Worm (Caenorhabditis elegans): ENCODE results near the gene tofu-1.
"Not testable (repeated sequence)": the region's sequence is repeated elsewhere in the genome, so short reads cannot be mapped to it uniquely, and the experiment has no call there.

Gene tofu-1

DNA sequence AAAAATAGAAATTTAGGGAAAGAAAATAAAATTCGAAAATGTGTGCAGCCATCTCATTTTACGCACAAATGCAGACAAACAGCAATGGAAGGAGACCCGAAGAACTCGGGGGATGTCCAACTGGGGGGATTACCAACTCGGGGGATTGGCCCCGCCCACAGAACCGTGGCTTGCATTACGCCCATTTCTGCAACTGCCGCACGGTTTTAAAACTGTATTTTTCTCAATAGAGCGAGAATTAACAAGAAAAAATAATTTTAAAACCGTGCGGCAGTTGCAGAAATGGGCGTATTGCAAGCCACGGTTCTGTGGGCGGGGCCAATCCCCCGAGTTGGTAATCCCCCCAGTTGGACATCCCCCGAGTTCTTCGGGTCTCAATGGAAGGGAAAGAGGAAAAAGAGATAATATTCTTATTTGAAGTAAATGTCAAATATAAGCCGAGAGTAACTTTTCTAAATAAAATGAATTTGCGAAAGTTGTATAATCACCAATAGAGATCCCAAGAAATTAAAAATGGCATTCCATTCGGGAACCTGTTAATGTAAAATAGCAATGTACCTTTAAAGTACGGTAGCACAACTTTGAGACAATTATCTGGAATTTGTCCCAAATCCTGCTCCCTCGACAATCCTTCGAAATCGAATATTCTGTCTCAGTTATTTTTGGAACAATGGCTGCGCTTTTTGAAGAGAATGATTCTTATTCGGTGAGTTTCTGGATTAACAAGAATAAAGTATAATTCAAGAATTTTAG lies at the start of gene tofu-1, which contains the start of gene ruvb-1:
Gene tofu-1, plus strand, starts transcription at position 417 of the 753 bp plus-strand sequence.
Gene ruvb-1, minus strand, starts transcription at position 72 of the 753 bp plus-strand sequence.
- TF ChIP-seq lin-11 (tag; optimal IDR thresholded peaks at IDR 0.05) (peak; percentile 56), sma-9 (GFP tag; optimal IDR thresholded peaks at IDR 0.05) (peak; percentile 22), nhr-129 (tag; optimal IDR thresholded peaks at IDR 0.05) (peak; percentile 22), gmeb-1 (tag; optimal IDR thresholded peaks at IDR 0.05) (peak; percentile 68), fos-1 (tag; optimal IDR thresholded peaks at IDR 0.05) (peak; percentile 26), lsy-2 (tag; optimal IDR thresholded peaks at IDR 0.05) (peak in 1 of 2 experiments; percentile 62), crh-2 (tag; optimal IDR thresholded peaks at IDR 0.05) (peak; percentile 65), unc-55 (GFP tag; optimal IDR thresholded peaks at IDR 0.05) (peak; percentile 58), blmp-1 (tag; optimal IDR thresholded peaks at IDR 0.05; ENCODE audit: insufficient read depth) (peak; percentile 5), sma-3 (GFP tag; optimal IDR thresholded peaks at IDR 0.05) (peak; percentile 91), lin-13 (GFP tag; optimal IDR thresholded peaks at IDR 0.05) (peak; percentile 80), egl-27 (tag; optimal IDR thresholded peaks at IDR 0.05) (peak; percentile 14), C34F6.9 (tag; optimal IDR thresholded peaks at IDR 0.05) (peak; percentile 58), nhr-21 (tag; optimal IDR thresholded peaks at IDR 0.05) (peak; percentile 41), F13H6.1 (tag; optimal IDR thresholded peaks at IDR 0.05) (peak; percentile 85), sem-4 (tag; optimal IDR thresholded peaks at IDR 0.05) (peak; percentile 40)
- TF ChIP-seq sma-9 (tag; optimal IDR thresholded peaks at IDR 0.05), result not testable (repeated sequence)

DNA sequence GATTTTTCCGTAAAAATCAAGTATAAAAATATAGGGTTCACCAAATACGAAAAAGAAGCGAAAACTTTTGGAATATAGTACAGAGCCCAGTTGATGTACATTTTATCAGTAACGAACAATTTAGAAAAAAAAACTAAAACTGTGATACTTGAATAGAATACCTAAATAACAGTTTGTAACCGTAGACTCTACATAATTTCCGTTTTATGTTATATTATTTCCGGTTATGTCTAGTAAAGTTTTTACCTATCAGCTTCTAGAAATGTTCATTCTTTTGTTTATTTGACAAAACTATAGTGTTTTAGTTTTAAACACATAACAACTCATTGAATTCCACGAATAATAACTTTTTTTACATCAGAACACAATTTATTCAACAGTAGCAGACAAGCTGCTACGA lies 43.5 kb upstream of the tofu-1 start, which contains the start of gene srj-33:
Gene srj-33, minus strand, starts transcription at position 101 of the 400 bp plus-strand sequence.
- TF ChIP-seq nhr-25 (tag; optimal IDR thresholded peaks at IDR 0.05), result no peak
- TF ChIP-seq egl-27 (tag; optimal IDR thresholded peaks at IDR 0.05), result no peak

DNA sequence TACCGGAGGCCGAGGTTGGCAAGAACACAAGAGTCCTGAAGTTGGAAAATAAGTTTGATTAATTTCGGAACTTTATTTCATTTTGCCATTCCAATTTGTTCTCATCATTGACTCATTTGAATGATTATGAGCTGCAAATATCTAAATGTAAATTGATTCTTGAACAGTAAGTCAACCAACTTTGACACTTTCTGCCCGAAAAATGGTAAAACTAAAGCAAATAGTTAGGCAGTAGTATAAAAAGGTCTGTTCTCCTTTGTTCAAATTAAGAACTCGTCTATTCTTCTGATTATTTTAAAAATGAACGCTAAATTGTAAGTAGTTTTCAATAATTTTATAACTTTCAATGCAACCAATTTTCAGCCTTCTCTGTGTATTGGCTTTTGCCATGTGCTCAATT lies 37.9 kb upstream of the tofu-1 start, which contains the start of gene fipr-12:
Gene fipr-12, plus strand, starts transcription at position 301 of the 400 bp plus-strand sequence.
- no peak for TF ChIP-seq nhr-23 (tag; optimal IDR thresholded peaks at IDR 0.05)
- no peak for TF ChIP-seq sma-3 (GFP tag; optimal IDR thresholded peaks at IDR 0.05)

DNA sequence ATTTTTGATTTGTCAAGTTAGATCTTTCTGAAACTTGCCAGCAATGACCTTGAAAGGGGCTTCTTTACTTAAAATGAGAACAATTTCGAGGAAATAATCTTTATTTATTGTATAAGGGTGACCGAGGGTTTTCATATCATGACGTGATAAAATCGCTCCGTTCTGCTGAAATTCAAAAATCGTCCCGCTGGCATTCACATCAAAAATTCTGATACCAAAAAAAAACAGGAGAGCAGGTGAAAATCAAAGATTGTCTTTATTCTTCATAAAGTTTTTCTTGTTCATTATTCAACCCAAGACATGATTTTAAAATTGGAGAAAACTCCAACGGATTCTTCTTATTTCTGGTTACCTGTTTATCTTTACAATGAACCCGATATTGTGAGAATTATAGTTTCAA lies 36.9 kb upstream of the tofu-1 start, which contains the start of gene sre-28:
Gene sre-28, plus strand, starts transcription at position 301 of the 400 bp plus-strand sequence.
- TF ChIP-seq ceh-16 (tag; optimal IDR thresholded peaks at IDR 0.05) (no peak), unc-62 (GFP tag; optimal IDR thresholded peaks at IDR 0.05) (no peak), zag-1 (tag; optimal IDR thresholded peaks at IDR 0.05) (no peak), nhr-11 (tag; optimal IDR thresholded peaks at IDR 0.05) (no peak), ztf-1 (GFP tag; conservative IDR thresholded peaks at IDR 0.05) (no peak), fos-1 (tag; optimal IDR thresholded peaks at IDR 0.05) (no peak), Y55F3AM.14 (GFP tag; optimal IDR thresholded peaks at IDR 0.05) (no peak), nhr-10 (tag; optimal IDR thresholded peaks at IDR 0.05) (no peak), mdl-1 (tag; optimal IDR thresholded peaks at IDR 0.05) (no peak), egl-27 (tag; optimal IDR thresholded peaks at IDR 0.05) (no peak), C34F6.9 (tag; optimal IDR thresholded peaks at IDR 0.05) (no peak), snpc-4 (tag; optimal IDR thresholded peaks at IDR 0.05) (no peak)

DNA sequence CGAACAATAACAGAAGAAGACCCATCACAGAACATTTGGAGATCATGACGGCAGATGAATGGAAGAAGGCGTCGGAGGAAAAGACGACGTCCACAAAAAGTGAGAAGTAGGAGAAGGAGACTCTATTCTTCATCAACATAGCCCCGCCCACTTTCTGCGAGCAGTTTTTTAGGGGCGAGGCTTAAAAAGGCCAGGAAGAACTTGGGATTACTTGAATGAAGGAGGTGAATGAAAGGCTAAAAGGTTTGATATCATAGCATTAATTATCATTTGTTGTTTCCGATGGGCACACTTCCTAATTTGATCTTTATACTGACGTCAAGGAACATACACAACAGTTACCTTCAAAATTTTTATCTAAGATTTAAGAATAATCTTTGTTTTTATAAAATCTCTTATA lies 32.1 kb upstream of the tofu-1 start, which contains the start of gene nlp-58:
Gene nlp-58, minus strand, starts transcription at position 101 of the 400 bp plus-strand sequence.
- TF ChIP-seq unc-39 (tag; optimal IDR thresholded peaks at IDR 0.05) (no peak), ceh-82 (tag; optimal IDR thresholded peaks at IDR 0.05) (no peak), gmeb-1 (tag; optimal IDR thresholded peaks at IDR 0.05) (no peak), elt-1 (tag; optimal IDR thresholded peaks at IDR 0.05) (no peak), blmp-1 (tag; optimal IDR thresholded peaks at IDR 0.05; ENCODE audit: insufficient read depth) (no peak), ztf-4 (tag; optimal IDR thresholded peaks at IDR 0.05) (no peak), nhr-25 (tag; optimal IDR thresholded peaks at IDR 0.05) (no peak), sma-9 (GFP tag; optimal IDR thresholded peaks at IDR 0.05) (no peak), sma-9 (tag; optimal IDR thresholded peaks at IDR 0.05) (no peak), C34F6.9 (tag; optimal IDR thresholded peaks at IDR 0.05) (no peak), mdl-1 (tag; optimal IDR thresholded peaks at IDR 0.05) (no peak), alr-1 (tag; optimal IDR thresholded peaks at IDR 0.05) (no peak), lsy-2 (tag; optimal IDR thresholded peaks at IDR 0.05) (no peak), nhr-129 (tag; optimal IDR thresholded peaks at IDR 0.05) (no peak), ZK546.5 (tag; optimal IDR thresholded peaks at IDR 0.05) (no peak), peb-1 (tag; optimal IDR thresholded peaks at IDR 0.05) (no peak), ceh-16 (tag; optimal IDR thresholded peaks at IDR 0.05) (no peak), nhr-77 (tag; optimal IDR thresholded peaks at IDR 0.05) (no peak), mab-5 (tag; optimal IDR thresholded peaks at IDR 0.05) (no peak), skn-1 (tag; optimal IDR thresholded peaks at IDR 0.05) (no peak), mbf-1 (tag; optimal IDR thresholded peaks at IDR 0.05) (no peak)
